Fruit fly (Drosophila melanogaster): ENCODE data around the gene CG1737.

The CG1737 gene

dm6 chrX:11379747-11380146 is 29.3 kb downstream of the CG1737 start:
- TF ChIP-seq EcR (GFP tag; optimal IDR thresholded peaks at IDR 0.05) (no peak), rn (GFP tag; IDR thresholded peaks at IDR 0.05) (no peak), Pif1A (GFP tag; optimal IDR thresholded peaks at IDR 0.05) (no peak)

dm6 chrX:11382588-11382987 is 32.2 kb downstream of the CG1737 start:
- TF ChIP-seq CG32121 (GFP tag; IDR thresholded peaks at IDR 0.05) = no peak
- no peak for TF ChIP-seq D1 (tag; optimal IDR thresholded peaks at IDR 0.05)
- no peak for TF ChIP-seq CG8159 (tag; optimal IDR thresholded peaks at IDR 0.05)
- TF ChIP-seq CG8301 (tag; optimal IDR thresholded peaks at IDR 0.05) = no peak
- TF ChIP-seq Ets98B (GFP tag; IDR thresholded peaks at IDR 0.05) = no peak
- no peak for TF ChIP-seq EcR (GFP tag; optimal IDR thresholded peaks at IDR 0.05)
- TF ChIP-seq CG4496 (GFP tag; IDR thresholded peaks at IDR 0.05) = no peak
- no peak for TF ChIP-seq Snoo (tag; optimal IDR thresholded peaks at IDR 0.05)
- TF ChIP-seq CG15710 (tag; optimal IDR thresholded peaks at IDR 0.05) = no peak
- no peak for TF ChIP-seq CG12605 (GFP tag; IDR thresholded peaks at IDR 0.05)
- TF ChIP-seq Pif1B (GFP tag; optimal IDR thresholded peaks at IDR 0.05) = no peak
- no peak for TF ChIP-seq Pif1A (GFP tag; optimal IDR thresholded peaks at IDR 0.05)
- TF ChIP-seq CG13204 (GFP tag; optimal IDR thresholded peaks at IDR 0.05) = no peak
- no peak for TF ChIP-seq rn (GFP tag; IDR thresholded peaks at IDR 0.05)
- no peak for TF ChIP-seq gl (tag; optimal IDR thresholded peaks at IDR 0.05)

DNA sequence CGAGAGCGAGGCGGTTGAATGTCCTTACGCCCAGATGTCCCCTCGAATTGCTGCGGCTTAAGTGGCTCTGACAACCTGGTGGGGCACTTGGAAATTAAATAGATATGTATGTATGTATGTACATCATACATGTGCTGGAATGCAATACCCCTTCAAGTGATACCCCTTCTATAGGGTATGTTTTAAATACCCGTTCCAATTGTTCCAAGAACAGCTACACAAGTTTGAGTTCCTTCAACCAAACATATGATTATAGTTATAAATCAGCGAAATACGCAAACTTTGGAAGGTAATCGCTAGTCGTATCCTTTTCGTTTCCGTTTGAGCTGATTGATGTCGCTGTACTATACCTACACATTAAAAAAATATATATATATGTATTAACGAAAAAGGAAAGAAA is 33.1 kb downstream of the CG1737 start:
- TF ChIP-seq CG8159 (tag; optimal IDR thresholded peaks at IDR 0.05) = peak; percentile 33
- TF ChIP-seq rn (GFP tag; IDR thresholded peaks at IDR 0.05) = no peak

DNA sequence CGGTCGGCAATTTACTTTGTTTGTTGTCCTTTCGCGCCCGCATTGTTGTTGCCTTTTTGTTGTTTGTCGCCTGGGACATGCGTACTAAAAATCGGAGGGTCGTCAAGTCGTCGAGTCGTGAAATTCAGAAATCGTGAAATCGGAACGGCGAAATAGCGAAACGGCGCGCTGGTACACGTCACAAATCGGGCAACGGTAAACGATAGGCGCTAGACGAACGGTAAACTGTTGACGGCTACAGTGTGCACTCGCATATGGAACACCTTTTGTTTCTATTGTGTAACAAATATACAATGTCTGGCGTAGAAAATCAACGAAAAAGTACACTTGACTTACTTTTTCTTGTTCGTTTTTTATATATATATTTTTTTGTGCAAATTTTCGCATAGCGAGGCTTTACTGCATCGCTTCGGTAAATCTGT is 33.6 kb downstream of the CG1737 start:
- TF ChIP-seq CG14655 (GFP tag; optimal IDR thresholded peaks at IDR 0.05) (peak; percentile 23), gl (tag; optimal IDR thresholded peaks at IDR 0.05) (no peak), D1 (tag; optimal IDR thresholded peaks at IDR 0.05) (no peak), Pif1B (GFP tag; optimal IDR thresholded peaks at IDR 0.05) (no peak), CG12605 (GFP tag; IDR thresholded peaks at IDR 0.05) (no peak), CG9948 (tag; optimal IDR thresholded peaks at IDR 0.05) (peak; percentile 28), CG8301 (tag; optimal IDR thresholded peaks at IDR 0.05) (no peak), CG32121 (GFP tag; IDR thresholded peaks at IDR 0.05) (peak; percentile 58; the same call in 1 of the 2 replicates), Ets98B (GFP tag; IDR thresholded peaks at IDR 0.05) (peak; percentile 40), CG4496 (GFP tag; IDR thresholded peaks at IDR 0.05) (peak; percentile 69; the same call in 1 of the 3 replicates), rn (GFP tag; IDR thresholded peaks at IDR 0.05) (no peak), fd96Ca (GFP tag; IDR thresholded peaks at IDR 0.05) (peak; percentile 68; the same call in 2 of the 3 replicates), CG13204 (GFP tag; optimal IDR thresholded peaks at IDR 0.05) (no peak), CG8159 (tag; optimal IDR thresholded peaks at IDR 0.05) (peak; percentile 45), CG15710 (tag; optimal IDR thresholded peaks at IDR 0.05) (peak; percentile 47), Snoo (tag; optimal IDR thresholded peaks at IDR 0.05) (no peak), CG10348 (GFP tag; IDR thresholded peaks at IDR 0.05) (no peak), Pif1A (GFP tag; optimal IDR thresholded peaks at IDR 0.05) (peak; percentile 19), CG34367 (tag; optimal IDR thresholded peaks at IDR 0.05) (peak; percentile 11), EcR (GFP tag; optimal IDR thresholded peaks at IDR 0.05) (no peak), CG17806 (tag; optimal IDR thresholded peaks at IDR 0.05) (peak; percentile 38)

- TF ChIP-seq CG13204 (GFP tag; optimal IDR thresholded peaks at IDR 0.05) = no peak
- no peak for TF ChIP-seq CG4496 (GFP tag; IDR thresholded peaks at IDR 0.05)
Observed at dm6 chrX:11385498-11385897, 35.1 kb downstream of the CG1737 start.

- TF ChIP-seq gl (tag; optimal IDR thresholded peaks at IDR 0.05) = no peak
- peak; percentile 71 for TF ChIP-seq CG13204 (GFP tag; optimal IDR thresholded peaks at IDR 0.05)
- TF ChIP-seq CG9948 (tag; optimal IDR thresholded peaks at IDR 0.05) = no peak
- TF ChIP-seq CG8301 (tag; optimal IDR thresholded peaks at IDR 0.05) = no peak
- TF ChIP-seq CG15710 (tag; optimal IDR thresholded peaks at IDR 0.05) = no peak
- TF ChIP-seq fd96Ca (GFP tag; IDR thresholded peaks at IDR 0.05) = no peak; the same call in 2 of the 3 replicates
- peak; percentile 68 for TF ChIP-seq CG12605 (GFP tag; IDR thresholded peaks at IDR 0.05)
- TF ChIP-seq EcR (GFP tag; optimal IDR thresholded peaks at IDR 0.05) = peak; percentile 34
- TF ChIP-seq Pif1A (GFP tag; optimal IDR thresholded peaks at IDR 0.05) = no peak
- TF ChIP-seq Ets98B (GFP tag; IDR thresholded peaks at IDR 0.05) = no peak; the same call in 1 of the 2 replicates
- peak; percentile 11 for TF ChIP-seq D1 (tag; optimal IDR thresholded peaks at IDR 0.05)
- peak; percentile 3 for TF ChIP-seq Pif1B (GFP tag; optimal IDR thresholded peaks at IDR 0.05)
- peak; percentile 57; the same call in 2 of the 3 replicates for TF ChIP-seq CG4496 (GFP tag; IDR thresholded peaks at IDR 0.05)
- no peak for TF ChIP-seq Snoo (tag; optimal IDR thresholded peaks at IDR 0.05)
- no peak for TF ChIP-seq CG10348 (GFP tag; IDR thresholded peaks at IDR 0.05)
- no peak for TF ChIP-seq CG8159 (tag; optimal IDR thresholded peaks at IDR 0.05)
- no peak for TF ChIP-seq CG32121 (GFP tag; IDR thresholded peaks at IDR 0.05)
- peak; percentile 1 for TF ChIP-seq CG34367 (tag; optimal IDR thresholded peaks at IDR 0.05)
- TF ChIP-seq CG17806 (tag; optimal IDR thresholded peaks at IDR 0.05) = no peak
- TF ChIP-seq CG14655 (GFP tag; optimal IDR thresholded peaks at IDR 0.05) = no peak
- no peak for TF ChIP-seq rn (GFP tag; IDR thresholded peaks at IDR 0.05)
Observed at dm6 chrX:11389494-11390447, 39.4 kb downstream of the CG1737 start.

Data from whole organism, pupa.